Worm (Caenorhabditis elegans): ENCODE measurements around the gene fbxa-37.
"Not testable (repeated sequence)": the region's sequence is repeated elsewhere in the genome, so short reads cannot be mapped to it uniquely, and the experiment has no call there.

The fbxa-37 gene

ce11 chrIII:1256519-1256918, 28.3 kb upstream of the fbxa-37 start, which contains the start of gene fbxa-208:
TSS of gene fbxa-208 (plus strand) at chrIII:1256819.
- not testable (repeated sequence) for TF ChIP-seq sea-2 (GFP tag; optimal IDR thresholded peaks at IDR 0.05); ztf-4 (tag; optimal IDR thresholded peaks at IDR 0.05); ceh-16 (tag; optimal IDR thresholded peaks at IDR 0.05)

- not testable (repeated sequence) for TF ChIP-seq mdl-1 (tag; optimal IDR thresholded peaks at IDR 0.05); ceh-16 (tag; optimal IDR thresholded peaks at IDR 0.05); fkh-10 (GFP tag; optimal IDR thresholded peaks at IDR 0.05)
Measured at ce11 chrIII:1258358-1258757, 26.4 kb upstream of the fbxa-37 start, which contains the start of gene fbxa-78. TSS of gene fbxa-78 (minus strand) at chrIII:1258458.

DNA sequence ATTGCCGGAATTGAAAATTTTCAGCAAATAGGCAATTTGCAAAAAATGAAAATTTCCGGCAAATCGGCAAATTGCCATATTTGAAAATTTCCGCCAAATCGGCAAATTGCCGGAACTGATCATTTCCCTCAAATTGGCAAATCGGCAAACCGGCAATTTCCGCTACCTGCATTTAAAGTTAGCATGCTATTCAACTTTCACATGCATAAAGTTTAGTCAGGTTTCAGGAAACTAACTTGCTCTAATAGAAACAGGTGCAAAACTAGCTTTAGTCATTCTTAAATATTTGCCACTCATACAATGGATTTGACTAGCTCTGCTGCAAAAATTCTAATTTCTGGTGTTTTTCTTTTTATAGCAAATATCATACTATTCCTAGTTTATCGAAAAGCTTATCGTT, 21.1 kb upstream of the fbxa-37 start, which contains the start of gene srz-9:
TSS of gene srz-9 (plus strand) at position 301 of the 400 bp plus-strand sequence.
- not testable (repeated sequence) for TF ChIP-seq ceh-16, egl-5, ztf-4 (tag; optimal IDR thresholded peaks at IDR 0.05)

- not testable (repeated sequence) for TF ChIP-seq ztf-11 (tag; optimal IDR thresholded peaks at IDR 0.05); nhr-43 (tag; optimal IDR thresholded peaks at IDR 0.05; ENCODE audit: poor library complexity, severe bottlenecking); ZK546.5 (tag; optimal IDR thresholded peaks at IDR 0.05)
Measured at ce11 chrIII:1266799-1267198, 18.0 kb upstream of the fbxa-37 start, which contains the start of gene fbxa-151. TSS of gene fbxa-151 (minus strand) at chrIII:1266899.

ce11 chrIII:1269156-1269555, 15.6 kb upstream of the fbxa-37 start, which contains the start of gene fbxa-32:
TSS of gene fbxa-32 (minus strand) at chrIII:1269256.
- TF ChIP-seq elt-2 (tag; optimal IDR thresholded peaks at IDR 0.05) (peak; percentile 57), ceh-82 (tag; optimal IDR thresholded peaks at IDR 0.05) (no peak), pha-4 (tag; optimal IDR thresholded peaks at IDR 0.05) (peak; percentile 14)

DNA sequence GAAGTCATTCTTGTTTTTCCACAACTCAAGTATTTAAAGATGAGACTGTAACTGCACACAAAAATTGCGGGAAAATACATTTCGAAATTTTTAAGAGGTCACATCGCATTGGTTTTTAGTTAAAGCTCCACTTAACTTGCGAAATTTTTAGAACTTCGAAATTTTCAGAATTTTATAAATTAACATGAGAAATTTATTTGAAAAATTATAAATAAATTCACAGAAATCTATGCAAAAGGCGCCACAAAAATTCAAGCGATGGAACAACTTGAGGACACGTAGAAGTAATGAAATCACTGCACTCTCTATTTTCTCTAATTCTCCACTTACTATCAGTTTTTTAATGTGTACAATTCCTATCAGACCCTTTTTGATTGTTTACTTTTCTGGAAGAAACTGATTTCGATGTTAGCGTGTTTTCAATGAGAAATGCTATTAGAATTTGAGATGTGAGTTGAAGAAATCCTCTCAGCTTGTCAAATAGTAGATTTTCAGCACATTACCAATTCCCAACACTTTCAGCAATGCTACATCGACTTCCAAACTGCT, 13.3 kb upstream of the fbxa-37 start, which contains the start of gene fbxa-31:
TSS of gene fbxa-31 (minus strand) at position 51 of the 549 bp plus-strand sequence.
- peak; percentile 59 for TF ChIP-seq elt-2 (tag; optimal IDR thresholded peaks at IDR 0.05)
- peak; percentile 48 for TF ChIP-seq pqm-1 (tag; optimal IDR thresholded peaks at IDR 0.05)
- TF ChIP-seq pha-4 (tag; optimal IDR thresholded peaks at IDR 0.05): peak; percentile 96
- TF ChIP-seq mdl-1 (tag; optimal IDR thresholded peaks at IDR 0.05): no peak

- peak; percentile 72 for TF ChIP-seq elt-2 (tag; optimal IDR thresholded peaks at IDR 0.05)
- no peak for TF ChIP-seq snpc-4 (tag; optimal IDR thresholded peaks at IDR 0.05)
- no peak for TF ChIP-seq R02D3.7 (tag; optimal IDR thresholded peaks at IDR 0.05)
- TF ChIP-seq daf-12 (tag; optimal IDR thresholded peaks at IDR 0.05): no peak
- TF ChIP-seq lin-15B (tag; optimal IDR thresholded peaks at IDR 0.05): no peak
- no peak for TF ChIP-seq ZK546.5 (tag; optimal IDR thresholded peaks at IDR 0.05)
- TF ChIP-seq ama-1 (optimal IDR thresholded peaks at IDR 0.05): no peak
- peak; percentile 58 for TF ChIP-seq pqm-1 (tag; optimal IDR thresholded peaks at IDR 0.05)
- no peak for TF ChIP-seq ceh-9 (tag; optimal IDR thresholded peaks at IDR 0.05)
- no peak for TF ChIP-seq jun-1 (tag; optimal IDR thresholded peaks at IDR 0.05)
Measured at ce11 chrIII:1273655-1274328, 11.0 kb upstream of the fbxa-37 start, which contains the start of gene fbxa-29. TSS of gene fbxa-29 (minus strand) at chrIII:1273705.

DNA sequence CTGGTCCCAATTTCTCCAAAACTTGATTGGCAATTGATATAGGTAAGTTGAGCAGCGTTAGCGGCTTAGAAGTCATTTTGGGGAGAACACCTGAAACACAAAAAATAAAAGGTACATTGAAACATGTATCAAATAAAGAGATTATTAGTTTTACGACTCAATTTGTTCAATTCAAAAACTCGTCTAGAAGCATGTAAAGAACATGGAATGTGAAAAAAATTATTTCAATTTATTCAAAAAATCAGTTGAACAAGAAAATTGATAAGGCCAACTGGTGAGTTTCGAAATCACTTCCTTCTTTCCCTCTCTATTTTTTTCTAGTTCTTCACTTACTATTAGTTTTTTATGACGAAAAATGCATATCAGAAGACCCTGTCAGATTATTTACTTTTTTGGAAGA, 9.3 kb upstream of the fbxa-37 start, which contains the start of gene fbxa-30:
TSS of gene fbxa-30 (minus strand) at position 101 of the 400 bp plus-strand sequence.
- TF ChIP-seq elt-2 (tag; optimal IDR thresholded peaks at IDR 0.05) (peak; percentile 6), nhr-237 (tag; optimal IDR thresholded peaks at IDR 0.05) (no peak)

ce11 chrIII:1279197-1279596, 5.6 kb upstream of the fbxa-37 start:
- TF ChIP-seq ceh-28 (tag; optimal IDR thresholded peaks at IDR 0.05) (peak; percentile 42), hmg-11 (tag; optimal IDR thresholded peaks at IDR 0.05) (no peak), ZK546.5 (tag; optimal IDR thresholded peaks at IDR 0.05) (no peak), fkh-2 (tag; optimal IDR thresholded peaks at IDR 0.05) (no peak), lin-39 (tag; optimal IDR thresholded peaks at IDR 0.05) (no peak), sea-2 (GFP tag; optimal IDR thresholded peaks at IDR 0.05) (no peak), R02D3.7 (tag; optimal IDR thresholded peaks at IDR 0.05) (no peak), fos-1 (tag; optimal IDR thresholded peaks at IDR 0.05) (no peak), ceh-9 (tag; optimal IDR thresholded peaks at IDR 0.05) (no peak), lsy-12 (tag; optimal IDR thresholded peaks at IDR 0.05) (no peak), fkh-10 (GFP tag; optimal IDR thresholded peaks at IDR 0.05) (no peak), snpc-4 (tag; optimal IDR thresholded peaks at IDR 0.05) (no peak), nhr-77 (tag; optimal IDR thresholded peaks at IDR 0.05) (no peak), elt-3 (tag; optimal IDR thresholded peaks at IDR 0.05) (no peak), lin-15B (tag; optimal IDR thresholded peaks at IDR 0.05) (no peak), skn-1 (tag; optimal IDR thresholded peaks at IDR 0.05) (no peak), egl-27 (tag; optimal IDR thresholded peaks at IDR 0.05) (peak; percentile 45), ceh-16 (tag; optimal IDR thresholded peaks at IDR 0.05) (no peak), nhr-43 (tag; optimal IDR thresholded peaks at IDR 0.05; ENCODE audit: poor library complexity, severe bottlenecking) (no peak), eor-1 (tag; optimal IDR thresholded peaks at IDR 0.05) (no peak)
